Worm (Caenorhabditis elegans) whole organism, L2 larva: ENCODE data around the gene str-73.
"Not testable (repeated sequence)": the region's sequence is repeated elsewhere in the genome, so short reads cannot be mapped to it uniquely, and the experiment has no call there.

Experiments used
- F13H6.1 ChIP-seq: sonication (generic microtip); optimal IDR thresholded peaks from 2 replicates; lab custom pipeline; 2016; ENCODE audit warnings: missing genetic modification characterization, missing compliant biosample characterization
- R02D3.7 ChIP-seq: fragments of 150-350 bp; optimal IDR thresholded peaks from 2 replicates; lab custom pipeline; 2014; ENCODE audit warnings: missing biosample characterization, missing genetic modification characterization
- Y55F3AM.14 ChIP-seq: fragments of 200-800 bp; sonication (Bioruptor generic); optimal IDR thresholded peaks from 2 replicates; lab custom pipeline; 2018; ENCODE audit warnings: mild to moderate bottlenecking, missing genetic modification characterization, missing compliant biosample characterization
- alr-1 ChIP-seq: fragments of 150-350 bp; optimal IDR thresholded peaks from 2 replicates; lab custom pipeline; 2014; ENCODE audit warnings: missing biosample characterization, missing genetic modification characterization
- aly-2 ChIP-seq: fragments of 150-350 bp; optimal IDR thresholded peaks from 2 replicates; lab custom pipeline; 2014; ENCODE audit warnings: missing biosample characterization, missing genetic modification characterization
- ama-1 ChIP-seq: fragments of 150-350 bp; optimal IDR thresholded peaks from 2 replicates; lab custom pipeline; 2018; ENCODE audit warnings: inconsistent platforms
- ceh-16 ChIP-seq: fragments of 150-350 bp; optimal IDR thresholded peaks from 2 replicates; lab custom pipeline; 2014; ENCODE audit warnings: missing biosample characterization, missing genetic modification characterization
- crh-2 ChIP-seq: sonication (generic microtip); optimal IDR thresholded peaks from 2 replicates; lab custom pipeline; 2017; ENCODE audit warnings: missing biosample characterization, missing genetic modification characterization
- dmd-4 ChIP-seq: sonication (generic microtip); optimal IDR thresholded peaks from 2 replicates; lab custom pipeline; 2017; ENCODE audit warnings: missing biosample characterization, missing genetic modification characterization
- egl-27 ChIP-seq: sonication (generic microtip); optimal IDR thresholded peaks from 3 replicates; lab custom pipeline; 2017; ENCODE audit warnings: missing biosample characterization, missing genetic modification reagents, missing genetic modification characterization
- elt-1 ChIP-seq: fragments of 150-350 bp; optimal IDR thresholded peaks from 2 replicates; lab custom pipeline; 2014; ENCODE audit warnings: missing biosample characterization, missing genetic modification characterization
- fos-1 ChIP-seq: fragments of 150-350 bp; optimal IDR thresholded peaks from 2 replicates; lab custom pipeline; 2014; ENCODE audit warnings: missing biosample characterization, missing genetic modification characterization
- gmeb-1 ChIP-seq: fragments of 150-350 bp; optimal IDR thresholded peaks from 2 replicates; lab custom pipeline; 2014; ENCODE audit warnings: missing biosample characterization, missing genetic modification characterization
- lin-11 ChIP-seq: fragments of 150-350 bp; sonication (generic microtip); optimal IDR thresholded peaks from 2 replicates; lab custom pipeline; 2014; ENCODE audit warnings: missing biosample characterization, missing genetic modification characterization, inconsistent platforms, mixed read lengths
- lin-13 ChIP-seq: fragments of 150-350 bp; optimal IDR thresholded peaks from 2 replicates; lab custom pipeline; 2014; ENCODE audit warnings: missing biosample characterization, missing genetic modification reagents, missing genetic modification characterization
- lin-39 ChIP-seq: fragments of 150-350 bp; optimal IDR thresholded peaks from 2 replicates; lab custom pipeline; 2014; ENCODE audit warnings: missing biosample characterization, missing genetic modification reagents, missing genetic modification characterization
- mab-5 ChIP-seq: fragments of 150-350 bp; optimal IDR thresholded peaks from 2 replicates; lab custom pipeline; 2014; ENCODE audit warnings: missing biosample characterization, missing genetic modification characterization
- mbf-1 ChIP-seq: sonication (generic microtip); optimal IDR thresholded peaks from 2 replicates; lab custom pipeline; 2017; ENCODE audit warnings: missing biosample characterization, missing genetic modification characterization
- nhr-11 ChIP-seq: fragments of 150-350 bp; optimal IDR thresholded peaks from 2 replicates; lab custom pipeline; 2014; ENCODE audit warnings: missing biosample characterization, missing genetic modification characterization
- nhr-129 ChIP-seq: fragments of 150-350 bp; optimal IDR thresholded peaks from 2 replicates; lab custom pipeline; 2014; ENCODE audit warnings: missing biosample characterization, missing genetic modification characterization
- nhr-21 ChIP-seq: fragments of 150-350 bp; optimal IDR thresholded peaks from 2 replicates; lab custom pipeline; 2014; ENCODE audit warnings: missing biosample characterization, missing genetic modification characterization
- nhr-237 ChIP-seq: fragments of 150-350 bp; optimal IDR thresholded peaks from 2 replicates; lab custom pipeline; 2014; ENCODE audit warnings: missing biosample characterization, missing genetic modification characterization
- nhr-6 ChIP-seq: fragments of 150-350 bp; optimal IDR thresholded peaks from 2 replicates; lab custom pipeline; 2014; ENCODE audit warnings: missing biosample characterization, missing genetic modification characterization
- nhr-77 ChIP-seq: fragments of 150-350 bp; optimal IDR thresholded peaks from 2 replicates; lab custom pipeline; 2014; ENCODE audit warnings: missing biosample characterization, missing genetic modification characterization
- peb-1 ChIP-seq: fragments of 150-350 bp; optimal IDR thresholded peaks from 2 replicates; lab custom pipeline; 2014; ENCODE audit warnings: missing biosample characterization, missing genetic modification characterization
- sem-4 ChIP-seq: fragments of 150-350 bp; optimal IDR thresholded peaks from 2 replicates; lab custom pipeline; 2014; ENCODE audit warnings: missing biosample characterization, missing genetic modification reagents, missing genetic modification characterization
- skn-1 ChIP-seq: sonication (generic microtip); optimal IDR thresholded peaks from 2 replicates; lab custom pipeline; 2017; ENCODE audit warnings: missing biosample characterization, missing genetic modification characterization
- sma-9 ChIP-seq, 2 experiments: fragments of 150-350 bp in 1 of 2; sonication (generic microtip) in 1 of 2; optimal IDR thresholded peaks; 2 replicates each; lab custom pipeline; 2014 to 2016; ENCODE audit warnings: missing genetic modification characterization in 2 of 2, mild to moderate bottlenecking in 1 of 2, missing biosample characterization in 1 of 2, missing compliant biosample characterization in 1 of 2, missing genetic modification reagents in 1 of 2, moderate library complexity in 1 of 2
- snpc-4 ChIP-seq: fragments of 150-350 bp; optimal IDR thresholded peaks from 2 replicates; lab custom pipeline; 2014; ENCODE audit warnings: missing biosample characterization, missing genetic modification characterization
- unc-62 ChIP-seq: fragments of 150-350 bp; optimal IDR thresholded peaks from 2 replicates; lab custom pipeline; 2014; ENCODE audit warnings: missing biosample characterization, missing genetic modification reagents, missing genetic modification characterization
- zag-1 ChIP-seq: fragments of 150-350 bp; optimal IDR thresholded peaks from 2 replicates; lab custom pipeline; 2014; ENCODE audit warnings: missing biosample characterization, missing genetic modification characterization
- ztf-4 ChIP-seq: fragments of 150-350 bp; optimal IDR thresholded peaks from 2 replicates; lab custom pipeline; 2014; ENCODE audit warnings: missing biosample characterization, missing genetic modification characterization

Gene str-73

ce11 chrV:16429940-16430339 lies at the start of gene str-73:
Gene str-73 (plus strand): TSS chrV:16430240.
- no peak for TF ChIP-seq alr-1 (tag; lab: Kevin White, UChicago)

- TF ChIP-seq nhr-237 (tag; lab: Kevin White, UChicago): no peak
- no peak for TF ChIP-seq gmeb-1 (tag; lab: Kevin White, UChicago)
- TF ChIP-seq Y55F3AM.14 (GFP tag; lab: Kevin White, UChicago): no peak
- TF ChIP-seq alr-1 (tag; lab: Kevin White, UChicago): no peak
- no peak for TF ChIP-seq peb-1
- no peak for TF ChIP-seq elt-1
- TF ChIP-seq dmd-4 (tag; lab: Kevin White, UChicago): no peak
- no peak for TF ChIP-seq lin-11 (tag; lab: Kevin White, UChicago)
- no peak for TF ChIP-seq nhr-11 (tag; lab: Kevin White, UChicago)
Observed at ce11 chrV:16382949-16383348, 47.1 kb upstream of the str-73 start.

- TF ChIP-seq F13H6.1, nhr-77, nhr-21 (tag; lab: Kevin White, UChicago): not testable (repeated sequence)
- TF ChIP-seq, all 48 proteins: peak for 0; not testable (repeated sequence) for 48
Observed at ce11 chrV:16383729-16384128, 46.3 kb upstream of the str-73 start, which contains the start of gene F13A7.7. Gene F13A7.7 (minus strand): TSS chrV:16383829.

ce11 chrV:16388268-16388667 lies 41.8 kb upstream of the str-73 start, which contains the start of gene sri-65:
Gene sri-65 (minus strand): TSS chrV:16388368.
- TF ChIP-seq F13H6.1 (tag; lab: Kevin White, UChicago): no peak
- no peak for TF ChIP-seq egl-27 (tag; lab: Kevin White, UChicago)
- no peak for TF ChIP-seq nhr-237 (tag; lab: Kevin White, UChicago)
- TF ChIP-seq nhr-129: no peak
- TF ChIP-seq sem-4 (tag; lab: Kevin White, UChicago): no peak
- TF ChIP-seq nhr-6 (tag; lab: Kevin White, UChicago): no peak
- TF ChIP-seq nhr-21 (tag; lab: Kevin White, UChicago): no peak
- TF ChIP-seq dmd-4 (tag; lab: Kevin White, UChicago): no peak
- no peak for TF ChIP-seq ztf-4 (tag; lab: Kevin White, UChicago)
- no peak for TF ChIP-seq ama-1
- TF ChIP-seq snpc-4: no peak
- no peak for TF ChIP-seq lin-11 (tag; lab: Kevin White, UChicago)
- no peak for TF ChIP-seq aly-2
- TF ChIP-seq skn-1 (tag; lab: Kevin White, UChicago): no peak

- TF ChIP-seq skn-1 (tag; lab: Kevin White, UChicago) (no peak), fos-1 (tag; lab: Kevin White, UChicago) (peak; percentile 49), crh-2 (no peak), nhr-129 (peak; percentile 5), sma-9 (GFP tag; optimal IDR thresholded peaks at IDR 0.05; lab: Kevin White, UChicago) (peak; percentile 77), sma-9 (tag; optimal IDR thresholded peaks at IDR 0.05; lab: Kevin White, UChicago) (no peak), snpc-4 (no peak)
Observed at ce11 chrV:16390655-16391054, 39.4 kb upstream of the str-73 start, which contains the start of gene gst-44. Gene gst-44 (plus strand): TSS chrV:16390891.

ce11 chrV:16393728-16394127 lies 36.3 kb upstream of the str-73 start, which contains the start of gene srd-63:
Gene srd-63 (minus strand): TSS chrV:16393828.
- no peak for TF ChIP-seq nhr-129
- no peak for TF ChIP-seq unc-62 (GFP tag; lab: Kevin White, UChicago)
- no peak for TF ChIP-seq ztf-4 (tag; lab: Kevin White, UChicago)
- TF ChIP-seq lin-13: no peak
- no peak for TF ChIP-seq peb-1
- no peak for TF ChIP-seq R02D3.7 (tag; lab: Kevin White, UChicago)
- no peak for TF ChIP-seq mab-5 (tag; lab: Kevin White, UChicago)
- no peak for TF ChIP-seq alr-1 (tag; lab: Kevin White, UChicago)
- no peak for TF ChIP-seq lin-39 (tag; lab: Kevin White, UChicago)
- TF ChIP-seq ceh-16 (tag; lab: Kevin White, UChicago): no peak
- no peak for TF ChIP-seq mbf-1
- no peak for TF ChIP-seq zag-1 (tag; lab: Kevin White, UChicago)
